Fruit fly (Drosophila melanogaster) whole organism, embryonic: ENCODE data around the gene Cpr73D.

Experiments used
- CG14050 ChIP-seq: fragments of 200-800 bp; sonication (Bioruptor generic); IDR thresholded peaks from 3 replicates; pipeline ENCODE4 v1.3.6; 2022; ENCODE audit warnings: missing biosample characterization, missing genetic modification characterization
- TFAM ChIP-seq: fragments of 200-800 bp; sonication (Bioruptor generic); optimal IDR thresholded peaks from 2 replicates; lab custom pipeline; 2017; ENCODE audit warnings: missing biosample characterization, missing genetic modification characterization, inconsistent platforms
- gro ChIP-seq: fragments of 200-800 bp; sonication (Bioruptor generic); optimal IDR thresholded peaks from 2 replicates; lab custom pipeline; 2016; ENCODE audit warnings: missing biosample characterization, missing genetic modification characterization
- prd ChIP-seq, 3 experiments: fragments of >200 bp in 2 of 3; fragments of 200-800 bp in 1 of 3; sonication (Bioruptor generic) in 1 of 3; optimal IDR thresholded peaks in 2 of 3; IDR thresholded peaks in 1 of 3; 2 replicates in 2 of 3; 3 replicates in 1 of 3; pipeline versions ENCODE4 v1.3.6 to Lab custom; 2017 to 2022; ENCODE audit warnings: missing biosample characterization in 1 of 3, missing genetic modification characterization in 1 of 3
- seq ChIP-seq: fragments of 200-800 bp; sonication (Bioruptor generic); IDR thresholded peaks from 2 replicates; pipeline ENCODE4 v1.3.6; 2022; ENCODE audit warnings: missing biosample characterization, missing genetic modification characterization

dm6 chr3L:16969652-16970109 lies 12.2 kb upstream of the Cpr73D start, which contains the start of gene Exn:
- TF ChIP-seq seq (GFP tag; lab: Robert Waterston, UW) (no peak), CG14050 (GFP tag; lab: Robert Waterston, UW) (no peak), gro (GFP tag; lab: Kevin White, UChicago) (peak; percentile 13), TFAM (GFP tag; lab: Kevin White, UChicago) (no peak), prd (optimal IDR thresholded peaks at IDR 0.05; lab: Kevin White, UChicago) (no peak), prd (GFP tag; IDR thresholded peaks at IDR 0.05; lab: Robert Waterston, UW) (no peak)
